Fruit fly (Drosophila melanogaster): ENCODE results near the gene CG7829.

CG7829 gene

dm6 chr3R:29859763-29860162, 42.2 kb upstream of the CG7829 start (continued):
- TF ChIP-seq chm (GFP tag; IDR thresholded peaks at IDR 0.05) (peak; percentile 79), Atf3 (GFP tag; optimal IDR thresholded peaks at IDR 0.05) (no peak), CG14667 (GFP tag; IDR thresholded peaks at IDR 0.05) (no peak), Doc3 (GFP tag; IDR thresholded peaks at IDR 0.05; ENCODE audit: partially characterized antibody) (peak; percentile 31; the same call in 1 of the 3 replicates), CG31388 (GFP tag; optimal IDR thresholded peaks at IDR 0.05) (no peak), onecut (GFP tag; IDR thresholded peaks at IDR 0.05) (0 out of 2 replicates have a peak, but pooled peaks have one; percentile 10), tx (GFP tag; optimal IDR thresholded peaks at IDR 0.05) (no peak), salm (tag; optimal IDR thresholded peaks at IDR 0.05) (no peak), Mes4 (GFP tag; optimal IDR thresholded peaks at IDR 0.05) (no peak), dan (GFP tag; IDR thresholded peaks at IDR 0.05) (no peak), CG4328 (GFP tag; optimal IDR thresholded peaks at IDR 0.05) (peak; percentile 29), Lpt (GFP tag; optimal IDR thresholded peaks at IDR 0.05) (no peak), Pdp1 (GFP tag; optimal IDR thresholded peaks at IDR 0.05) (peak in 1 of 2 experiments; percentile 54), CG14965 (GFP tag; optimal IDR thresholded peaks at IDR 0.05; ENCODE audit: borderline replicate concordance) (no peak), CG9817 (tag; optimal IDR thresholded peaks at IDR 0.05) (peak; percentile 45), CG10321 (GFP tag; IDR thresholded peaks at IDR 0.05) (no peak), abd-A (tag; optimal IDR thresholded peaks at IDR 0.05) (no peak), dmrt99B (tag; optimal IDR thresholded peaks at IDR 0.05) (no peak), lmd (GFP tag; IDR thresholded peaks at IDR 0.05) (peak; percentile 56), wek (GFP tag; optimal IDR thresholded peaks at IDR 0.05) (peak; percentile 34), pnt (GFP tag; optimal IDR thresholded peaks at IDR 0.05) (no peak), Hsf (GFP tag; optimal IDR thresholded peaks at IDR 0.05) (peak; percentile 32), bigmax (GFP tag; optimal IDR thresholded peaks at IDR 0.05) (peak; percentile 81), CG16815 (GFP tag; optimal IDR thresholded peaks at IDR 0.05) (no peak), C15 (GFP tag; IDR thresholded peaks at IDR 0.05) (no peak), CG11085 (GFP tag; IDR thresholded peaks at IDR 0.05) (no peak), vvl (GFP tag; IDR thresholded peaks at IDR 0.05) (peak; percentile 75), Vsx1 (GFP tag; optimal IDR thresholded peaks at IDR 0.05) (no peak), CG18764 (GFP tag; optimal IDR thresholded peaks at IDR 0.05) (no peak), dysf (GFP tag; IDR thresholded peaks at IDR 0.05) (peak; percentile 63; the same call in 2 of the 3 replicates), oc (tag; optimal IDR thresholded peaks at IDR 0.05) (peak; percentile 38), CG15479 (GFP tag; optimal IDR thresholded peaks at IDR 0.05) (no peak), CG4282 (GFP tag; optimal IDR thresholded peaks at IDR 0.05) (no peak), jumu (GFP tag; optimal IDR thresholded peaks at IDR 0.05) (no peak), CG4404 (GFP tag; IDR thresholded peaks at IDR 0.05) (no peak), CG15011 (GFP tag; optimal IDR thresholded peaks at IDR 0.05) (no peak), CG9437 (GFP tag; optimal IDR thresholded peaks at IDR 0.05) (peak; percentile 3), Dad (GFP tag; optimal IDR thresholded peaks at IDR 0.05) (no peak), ase (GFP tag; IDR thresholded peaks at IDR 0.05) (peak; percentile 28; the same call in 1 of the 3 replicates), CG4424 (GFP tag; optimal IDR thresholded peaks at IDR 0.05) (peak; percentile 27), tap (tag; optimal IDR thresholded peaks at IDR 0.05) (no peak), GATAe (GFP tag; conservative IDR thresholded peaks at IDR 0.05) (0 out of 2 replicates have a peak, but pooled peaks have one; percentile 17), CG12659 (GFP tag; optimal IDR thresholded peaks at IDR 0.05) (peak; percentile 79), dpn (GFP tag; optimal IDR thresholded peaks at IDR 0.05) (peak in 1 of 2 experiments; percentile 60), gcm2 (GFP tag; optimal IDR thresholded peaks at IDR 0.05) (no peak), trem (tag; optimal IDR thresholded peaks at IDR 0.05) (peak; percentile 19), corto (GFP tag; optimal IDR thresholded peaks at IDR 0.05) (no peak), CG18262 (tag; optimal IDR thresholded peaks at IDR 0.05) (peak; percentile 32), bowl (GFP tag; IDR thresholded peaks at IDR 0.05) (0 out of 2 replicates have a peak, but pooled peaks have one; percentile 36), CG10462 (GFP tag; optimal IDR thresholded peaks at IDR 0.05) (no peak), fd102C (GFP tag; optimal IDR thresholded peaks at IDR 0.05) (no peak)

Data from whole organism, embryonic.